Fruit fly (Drosophila melanogaster) S2 (cell line): ENCODE data around the gene Rlb1.

Source experiments
- CG8478 ChIP-seq: fragments of >200 bp; optimal IDR thresholded peaks from 2 replicates; lab custom pipeline; 2018
- CTCF ChIP-seq, 2 experiments: fragments of >200 bp; optimal IDR thresholded peaks; 2 replicates each; lab custom pipeline; 2018

dm6 chr3R:9516400-9516852 is 3.3 kb downstream of the Rlb1 start:
- TF ChIP-seq CG8478 (lab: Kevin White, UChicago) (no peak), CTCF (optimal IDR thresholded peaks at IDR 0.05; lab: Kevin White, UChicago) (no peak)
